Worm (Caenorhabditis elegans) whole organism, L4 larva: ENCODE results near the gene srx-66.

Experiments
- D1046.2 ChIP-seq: fragments of 200-800 bp; sonication (Bioruptor generic); IDR thresholded peaks from 2 replicates; pipeline ENCODE4 v1.3.6; 2022; ENCODE audit warnings: missing genetic modification characterization, missing compliant biosample characterization
- F10B5.3 ChIP-seq: sonication (generic microtip); optimal IDR thresholded peaks from 2 replicates; lab custom pipeline; 2016; ENCODE audit warnings: mild to moderate bottlenecking, missing genetic modification characterization, missing compliant biosample characterization
- F26F4.8 ChIP-seq: fragments of 200-800 bp; sonication (Bioruptor generic); conservative IDR thresholded peaks from 2 replicates; pipeline ENCODE4 v1.3.6; 2022; ENCODE audit warnings: missing genetic modification characterization, missing compliant biosample characterization
- arid-1 ChIP-seq: fragments of 200-800 bp; sonication (Bioruptor generic); conservative IDR thresholded peaks from 2 replicates; pipeline ENCODE4 v1.3.6; 2022; ENCODE audit warnings: missing genetic modification reagents, missing genetic modification characterization, missing compliant biosample characterization
- daf-12 ChIP-seq: fragments of 150-350 bp; optimal IDR thresholded peaks from 2 replicates; lab custom pipeline; 2014; ENCODE audit warnings: missing biosample characterization, missing genetic modification reagents, missing genetic modification characterization
- egl-27 ChIP-seq: sonication (generic microtip); optimal IDR thresholded peaks from 3 replicates; lab custom pipeline; 2017; ENCODE audit warnings: missing biosample characterization, missing genetic modification reagents, missing genetic modification characterization
- fos-1 ChIP-seq: fragments of 150-350 bp; optimal IDR thresholded peaks from 2 replicates; lab custom pipeline; 2014; ENCODE audit warnings: missing biosample characterization, missing genetic modification characterization
- hlh-30 ChIP-seq: sonication (generic microtip); optimal IDR thresholded peaks from 2 replicates; lab custom pipeline; 2017; ENCODE audit warnings: antibody characterized with exemption, mild to moderate bottlenecking, missing genetic modification characterization, missing compliant biosample characterization; ENCODE audit not compliant: insufficient read depth
- hmg-1.1 ChIP-seq: fragments of 200-800 bp; sonication (Bioruptor generic); IDR thresholded peaks from 2 replicates; pipeline ENCODE4 v1.3.6; 2022; ENCODE audit warnings: missing genetic modification reagents, missing genetic modification characterization, missing compliant biosample characterization
- jun-1 ChIP-seq: fragments of 150-350 bp; optimal IDR thresholded peaks from 2 replicates; lab custom pipeline; 2014; ENCODE audit warnings: missing biosample characterization, missing genetic modification reagents, missing genetic modification characterization
- lin-29 ChIP-seq: fragments of 200-800 bp; sonication (Bioruptor generic); IDR thresholded peaks from 2 replicates; pipeline ENCODE4 v1.3.6; 2022; ENCODE audit warnings: missing genetic modification reagents, missing genetic modification characterization, missing compliant biosample characterization
- lir-3 ChIP-seq: sonication (generic microtip); optimal IDR thresholded peaks from 2 replicates; lab custom pipeline; 2016; ENCODE audit warnings: mild to moderate bottlenecking, missing genetic modification characterization, missing compliant biosample characterization
- nhr-102 ChIP-seq: sonication (generic microtip); optimal IDR thresholded peaks from 2 replicates; lab custom pipeline; 2016; ENCODE audit warnings: mild to moderate bottlenecking, missing genetic modification characterization, moderate library complexity, missing compliant biosample characterization
- nhr-11 ChIP-seq: fragments of 150-350 bp; optimal IDR thresholded peaks from 2 replicates; lab custom pipeline; 2014; ENCODE audit warnings: missing biosample characterization, missing genetic modification characterization
- nhr-111 ChIP-seq: fragments of 200-800 bp; sonication (Bioruptor generic); optimal IDR thresholded peaks from 2 replicates; lab custom pipeline; 2018; ENCODE audit warnings: mild to moderate bottlenecking, missing genetic modification characterization, missing compliant biosample characterization
- nhr-25 ChIP-seq: sonication (generic microtip); optimal IDR thresholded peaks from 2 replicates; lab custom pipeline; 2017; ENCODE audit warnings: missing genetic modification characterization, mild to moderate bottlenecking, missing compliant biosample characterization, antibody characterized with exemption, moderate library complexity, borderline replicate concordance; ENCODE audit not compliant: insufficient read depth
- nhr-41 ChIP-seq: fragments of 200-800 bp; sonication (Bioruptor generic); IDR thresholded peaks from 2 replicates; pipeline ENCODE4 v1.3.6; 2022; ENCODE audit warnings: missing genetic modification reagents, missing genetic modification characterization, missing compliant biosample characterization
- nhr-6 ChIP-seq: fragments of 150-350 bp; optimal IDR thresholded peaks from 2 replicates; lab custom pipeline; 2014; ENCODE audit warnings: missing biosample characterization, missing genetic modification characterization
- pqm-1 ChIP-seq: sonication (generic microtip); optimal IDR thresholded peaks from 2 replicates; lab custom pipeline; 2017; ENCODE audit warnings: missing biosample characterization, missing genetic modification characterization
- snpc-1.2 ChIP-seq: fragments of 200-800 bp; sonication (Bioruptor generic); IDR thresholded peaks from 2 replicates; pipeline ENCODE4 v1.3.6; 2022; ENCODE audit warnings: missing genetic modification reagents, missing genetic modification characterization, missing compliant biosample characterization
- snpc-4 ChIP-seq: fragments of 150-350 bp; optimal IDR thresholded peaks from 2 replicates; lab custom pipeline; 2014; ENCODE audit warnings: missing biosample characterization, missing genetic modification characterization
- unc-39 ChIP-seq: sonication (generic microtip); optimal IDR thresholded peaks from 2 replicates; lab custom pipeline; 2017; ENCODE audit warnings: missing biosample characterization, missing genetic modification characterization
- unc-62 ChIP-seq, 3 experiments: fragments of 150-350 bp in 1 of 3; sonication (generic microtip); optimal IDR thresholded peaks in 2 of 3; peaks in 1 of 3; 1 replicate in 1 of 3; 2 replicates in 2 of 3; lab custom pipeline; 2014 to 2017; ENCODE audit warnings: missing biosample characterization in 3 of 3, missing genetic modification characterization in 3 of 3, missing genetic modification reagents in 3 of 3, missing genotype in 1 of 3
- zfp-2 ChIP-seq: sonication (generic microtip); optimal IDR thresholded peaks from 2 replicates; lab custom pipeline; 2016; ENCODE audit warnings: mild to moderate bottlenecking, missing genetic modification characterization, missing compliant biosample characterization
- zip-2 ChIP-seq: fragments of 150-350 bp; optimal IDR thresholded peaks from 2 replicates; lab custom pipeline; 2014; ENCODE audit warnings: missing biosample characterization, missing genetic modification characterization
- ztf-7 ChIP-seq: fragments of 150-350 bp; optimal IDR thresholded peaks from 2 replicates; lab custom pipeline; 2014; ENCODE audit warnings: missing biosample characterization, missing genetic modification characterization

Gene srx-66

ce11 chrV:3891919-3892318, 27.5 kb upstream of the srx-66 start, which contains the start of gene C17E7.12:
C17E7.12 (minus strand) TSS chrV:3892019.
- TF ChIP-seq daf-12 (tag; lab: Kevin White, UChicago) (no peak), nhr-25 (tag; lab: Kevin White, UChicago) (no peak)

ce11 chrV:3892361-3892904, 27.0 kb upstream of the srx-66 start, which contains the start of gene C17E7.4:
C17E7.4 (plus strand) TSS chrV:3892854.
- TF ChIP-seq nhr-102 (no peak), zfp-2 (tag; lab: Kevin White, UChicago) (no peak), egl-27 (tag; lab: Kevin White, UChicago) (no peak), nhr-111 (GFP tag; lab: Kevin White, UChicago) (no peak), lir-3 (no peak)

ce11 chrV:3894661-3895060, 24.7 kb upstream of the srx-66 start, which contains the start of gene sre-9:
sre-9 (plus strand) TSS chrV:3894961.
- no peak for TF ChIP-seq lin-29 (GFP tag; lab: Robert Waterston, UW)
- no peak for TF ChIP-seq fos-1
- no peak for TF ChIP-seq pqm-1
- no peak for TF ChIP-seq nhr-11 (tag; lab: Kevin White, UChicago)

ce11 chrV:3896018-3896417, 23.4 kb upstream of the srx-66 start:
- TF ChIP-seq unc-39 (tag; lab: Kevin White, UChicago), result no peak
- TF ChIP-seq hlh-30 (tag; lab: Kevin White, UChicago), result no peak
- TF ChIP-seq unc-62 (GFP tag; optimal IDR thresholded peaks at IDR 0.05 in 1 of 2; lab: Kevin White, UChicago), result peak in 1 of 2 experiments; percentile 69
- TF ChIP-seq unc-62 (tag; optimal IDR thresholded peaks at IDR 0.05; lab: Kevin White, UChicago), result no peak
- TF ChIP-seq nhr-102, result no peak
- TF ChIP-seq nhr-41 (GFP tag; lab: Robert Waterston, UW), result no peak
- TF ChIP-seq zip-2 (tag; lab: Kevin White, UChicago), result no peak
- no peak for TF ChIP-seq snpc-4 (tag; lab: Kevin White, UChicago)
- no peak for TF ChIP-seq jun-1 (tag; lab: Kevin White, UChicago)
- TF ChIP-seq arid-1 (GFP tag; lab: Robert Waterston, UW), result no peak

ce11 chrV:3900102-3900501, 19.3 kb upstream of the srx-66 start, which contains the start of gene irld-22:
irld-22 (minus strand) TSS chrV:3900202.
- TF ChIP-seq nhr-6 (tag; lab: Kevin White, UChicago) (no peak), D1046.2 (GFP tag; lab: Robert Waterston, UW) (no peak), snpc-1.2 (GFP tag; lab: Robert Waterston, UW) (no peak), F26F4.8 (no peak), hmg-1.1 (GFP tag; lab: Robert Waterston, UW) (no peak), zfp-2 (tag; lab: Kevin White, UChicago) (no peak), F10B5.3 (tag; lab: Kevin White, UChicago) (no peak)

- TF ChIP-seq ztf-7 (tag; lab: Kevin White, UChicago), result no peak
Measured at ce11 chrV:3902458-3903157, 16.8 kb upstream of the srx-66 start, which contains the start of the genes str-229 and srh-190. str-229 (minus strand) TSS chrV:3902558. srh-190 (plus strand) TSS chrV:3903107.

ce11 chrV:3903424-3903823, 16.0 kb upstream of the srx-66 start:
- peak in 1 of 2 experiments; percentile 93 for TF ChIP-seq unc-62 (GFP tag; optimal IDR thresholded peaks at IDR 0.05 in 1 of 2; lab: Kevin White, UChicago)
- no peak for TF ChIP-seq unc-62 (tag; optimal IDR thresholded peaks at IDR 0.05; lab: Kevin White, UChicago)
- TF ChIP-seq daf-12 (tag; lab: Kevin White, UChicago), result no peak
